Fruit fly (Drosophila melanogaster): Measurements from ENCODE around the gene CG7606.

The CG7606 gene

dm6 chr3R:17603717-17604116, 7.4 kb downstream of the CG7606 start (continued):
- TF ChIP-seq ATbp (GFP tag; optimal IDR thresholded peaks at IDR 0.05) (no peak), Dp (GFP tag; optimal IDR thresholded peaks at IDR 0.05) (no peak), Meics (GFP tag; optimal IDR thresholded peaks at IDR 0.05) (no peak), CTCF (GFP tag; optimal IDR thresholded peaks at IDR 0.05) (peak; percentile 74), sqz (GFP tag; optimal IDR thresholded peaks at IDR 0.05) (no peak), MBD-R2 (GFP tag; IDR thresholded peaks at IDR 0.05) (peak; percentile 27; the same call in 1 of the 2 replicates), CG42726 (GFP tag; IDR thresholded peaks at IDR 0.05; ENCODE audit: partially characterized antibody) (peak; percentile 64; the same call in 1 of the 2 replicates), nerfin-1 (tag; optimal IDR thresholded peaks at IDR 0.05) (peak; percentile 94), Dip2 (GFP tag; IDR thresholded peaks at IDR 0.05) (no peak), HmgZ (tag; optimal IDR thresholded peaks at IDR 0.05) (peak; percentile 21), CG1603 (tag; optimal IDR thresholded peaks at IDR 0.05) (peak; percentile 18), D (optimal IDR thresholded peaks at IDR 0.05) (peak; percentile 59), D (GFP tag; optimal IDR thresholded peaks at IDR 0.05) (no peak), ttk (GFP tag; IDR thresholded peaks at IDR 0.05) (peak; percentile 81)

- TF ChIP-seq wek (GFP tag; optimal IDR thresholded peaks at IDR 0.05) (no peak), CG32767 (GFP tag; IDR thresholded peaks at IDR 0.05) (peak; percentile 56; the same call in 1 of the 2 replicates), crp (GFP tag; optimal IDR thresholded peaks at IDR 0.05) (peak in 1 of 2 experiments; percentile 18), Lpt (GFP tag; optimal IDR thresholded peaks at IDR 0.05) (no peak), Awh (GFP tag; IDR thresholded peaks at IDR 0.05) (no peak), phol (tag; optimal IDR thresholded peaks at IDR 0.05) (peak; percentile 89), Dll (GFP tag; IDR thresholded peaks at IDR 0.05; ENCODE audit: partially characterized antibody) (peak; percentile 45; the same call in 1 of the 4 replicates), CG12659 (GFP tag; optimal IDR thresholded peaks at IDR 0.05) (peak; percentile 78), CG8924 (tag; optimal IDR thresholded peaks at IDR 0.05) (peak; percentile 94), gce (GFP tag; IDR thresholded peaks at IDR 0.05) (no peak), CG32532 (GFP tag; IDR thresholded peaks at IDR 0.05) (peak; percentile 40; the same call in 1 of the 2 replicates), corto (GFP tag; optimal IDR thresholded peaks at IDR 0.05) (no peak), lmd (GFP tag; IDR thresholded peaks at IDR 0.05) (peak; percentile 83), mld (GFP tag; IDR thresholded peaks at IDR 0.05; ENCODE audit: partially characterized antibody) (no peak), Rx (GFP tag; IDR thresholded peaks at IDR 0.05) (peak; percentile 39; the same call in 1 of the 2 replicates), Dip2 (GFP tag; IDR thresholded peaks at IDR 0.05) (no peak), HLH54F (GFP tag; optimal IDR thresholded peaks at IDR 0.05) (no peak), sisA (GFP tag; IDR thresholded peaks at IDR 0.05) (peak; percentile 65; the same call in 1 of the 2 replicates), tll (GFP tag; optimal IDR thresholded peaks at IDR 0.05) (no peak), hbn (GFP tag; IDR thresholded peaks at IDR 0.05; ENCODE audit: partially characterized antibody) (no peak), CG17829 (tag; optimal IDR thresholded peaks at IDR 0.05) (peak; percentile 91), Dfd (GFP tag; optimal IDR thresholded peaks at IDR 0.05) (no peak), Ada2b (GFP tag; IDR thresholded peaks at IDR 0.05) (peak; percentile 66), Kr (GFP tag; optimal IDR thresholded peaks at IDR 0.05) (peak; percentile 100), CG14441 (GFP tag; IDR thresholded peaks at IDR 0.05) (peak; percentile 64), nau (GFP tag; optimal IDR thresholded peaks at IDR 0.05) (peak; percentile 26), H15 (GFP tag; IDR thresholded peaks at IDR 0.05) (no peak), bigmax (GFP tag; optimal IDR thresholded peaks at IDR 0.05) (no peak), pb (GFP tag; optimal IDR thresholded peaks at IDR 0.05) (no peak), CG8478 (optimal IDR thresholded peaks at IDR 0.05) (peak; percentile 57), HHEX (GFP tag; optimal IDR thresholded peaks at IDR 0.05) (peak; percentile 75), ap (GFP tag; IDR thresholded peaks at IDR 0.05) (peak; percentile 46; the same call in 1 of the 2 replicates), tin (GFP tag; optimal IDR thresholded peaks at IDR 0.05) (peak; percentile 72), Usf (GFP tag; optimal IDR thresholded peaks at IDR 0.05) (peak; percentile 78), Deaf1 (tag; optimal IDR thresholded peaks at IDR 0.05) (peak; percentile 38), CG9727 (GFP tag; optimal IDR thresholded peaks at IDR 0.05) (peak; percentile 96)
Measured at dm6 chr3R:17604198-17604879, 8.0 kb downstream of the CG7606 start.
